Worm (Caenorhabditis elegans) whole organism, L1 larva: ENCODE results near the gene C30A5.10.
A peak's percentile ranks its signal among the peaks of the same experiment; 100 is the strongest.

Experiments
- F16B12.6 ChIP-seq: fragments of 150-350 bp; optimal IDR thresholded peaks from 2 replicates; lab custom pipeline; 2014; ENCODE audit warnings: missing biosample characterization, missing genetic modification characterization
- aly-2 ChIP-seq: fragments of 150-350 bp; optimal IDR thresholded peaks from 2 replicates; lab custom pipeline; 2014; ENCODE audit warnings: missing biosample characterization, missing genetic modification characterization
- blmp-1 ChIP-seq: fragments of 150-350 bp; optimal IDR thresholded peaks from 2 replicates; lab custom pipeline; 2014; ENCODE audit warnings: missing biosample characterization, missing genetic modification characterization
- ceh-63 ChIP-seq: fragments of 200-800 bp; sonication (Bioruptor generic); optimal IDR thresholded peaks from 2 replicates; lab custom pipeline; 2018; ENCODE audit warnings: mild to moderate bottlenecking, missing genetic modification characterization, missing compliant biosample characterization
- ceh-88 ChIP-seq: fragments of 200-800 bp; sonication (Bioruptor generic); IDR thresholded peaks from 2 replicates; pipeline ENCODE4 v1.3.6; 2022; ENCODE audit warnings: missing genetic modification characterization, missing compliant biosample characterization
- ceh-90 ChIP-seq: sonication (generic microtip); optimal IDR thresholded peaks from 2 replicates; lab custom pipeline; 2016; ENCODE audit warnings: missing genetic modification characterization, missing compliant biosample characterization
- ces-1 ChIP-seq: fragments of 150-350 bp; optimal IDR thresholded peaks from 2 replicates; lab custom pipeline; 2014; ENCODE audit warnings: missing biosample characterization, missing genetic modification reagents, missing genetic modification characterization
- dpl-1 ChIP-seq, 3 experiments: fragments of 150-350 bp in 2 of 3; sonication (generic microtip) in 1 of 3; optimal IDR thresholded peaks; 2 replicates each; lab custom pipeline; 2014 to 2017; ENCODE audit warnings: missing biosample characterization in 3 of 3, missing genetic modification characterization in 3 of 3, missing genetic modification reagents in 3 of 3
- dsc-1 ChIP-seq: sonication (generic microtip); optimal IDR thresholded peaks from 2 replicates; lab custom pipeline; 2016; ENCODE audit warnings: mild to moderate bottlenecking, missing genetic modification characterization, missing compliant biosample characterization
- efl-1 ChIP-seq, 4 experiments: fragments of 150-350 bp; optimal IDR thresholded peaks in 3 of 4; peaks in 1 of 4; 1 replicate in 1 of 4; 2 replicates in 3 of 4; lab custom pipeline; 2014; ENCODE audit warnings: missing biosample characterization in 2 of 4, missing genetic modification characterization in 2 of 4, missing genetic modification reagents in 2 of 4
- efl-3 ChIP-seq: fragments of 200-800 bp; sonication (Bioruptor generic); optimal IDR thresholded peaks from 2 replicates; lab custom pipeline; 2018; ENCODE audit warnings: mild to moderate bottlenecking, missing genetic modification characterization, missing compliant biosample characterization
- egl-13 ChIP-seq: sonication (generic microtip); optimal IDR thresholded peaks from 2 replicates; lab custom pipeline; 2016; ENCODE audit warnings: missing genotype, missing genetic modification reagents, missing genetic modification characterization, missing compliant biosample characterization
- egl-27 ChIP-seq, 2 experiments: fragments of 150-350 bp in 1 of 2; sonication (generic microtip); optimal IDR thresholded peaks; 3 replicates each; lab custom pipeline; 2017 to 2018; ENCODE audit warnings: missing biosample characterization in 2 of 2, missing genetic modification characterization in 2 of 2, missing genetic modification reagents in 2 of 2
- elt-3 ChIP-seq, 6 experiments: fragments of 150-350 bp in 1 of 6; sonication (generic microtip); optimal IDR thresholded peaks; 2 replicates each; lab custom pipeline; 2017 to 2018; ENCODE audit warnings: missing biosample characterization in 6 of 6, missing genetic modification characterization in 6 of 6, inconsistent platforms in 1 of 6
- ets-5 ChIP-seq: fragments of 200-800 bp; sonication (Bioruptor generic); IDR thresholded peaks from 2 replicates; pipeline ENCODE4 v1.3.6; 2022; ENCODE audit warnings: missing genetic modification characterization, missing compliant biosample characterization
- fkh-10 ChIP-seq: sonication (generic microtip); optimal IDR thresholded peaks from 2 replicates; lab custom pipeline; 2017; ENCODE audit warnings: missing biosample characterization, missing genetic modification reagents, missing genetic modification characterization
- fos-1 ChIP-seq: fragments of 150-350 bp; optimal IDR thresholded peaks from 2 replicates; lab custom pipeline; 2014; ENCODE audit warnings: missing biosample characterization, missing genetic modification characterization
- grh-1 ChIP-seq: fragments of 200-800 bp; sonication (Bioruptor generic); IDR thresholded peaks from 2 replicates; pipeline ENCODE4 v1.3.6; 2022; ENCODE audit warnings: missing genetic modification reagents, missing genetic modification characterization, missing compliant biosample characterization
- hpl-2 ChIP-seq: fragments of 150-350 bp; optimal IDR thresholded peaks from 2 replicates; lab custom pipeline; 2014; ENCODE audit warnings: missing biosample characterization, missing genetic modification reagents, missing genetic modification characterization
- irx-1 ChIP-seq: sonication (generic microtip); optimal IDR thresholded peaks from 2 replicates; lab custom pipeline; 2016; ENCODE audit warnings: missing genetic modification characterization, missing compliant biosample characterization
- jun-1 ChIP-seq: fragments of 150-350 bp; optimal IDR thresholded peaks from 2 replicates; lab custom pipeline; 2014; ENCODE audit warnings: missing biosample characterization, missing genetic modification reagents, missing genetic modification characterization
- lin-13 ChIP-seq: fragments of 150-350 bp; optimal IDR thresholded peaks from 2 replicates; lab custom pipeline; 2014; ENCODE audit warnings: missing biosample characterization, missing genetic modification reagents, missing genetic modification characterization
- lin-15B ChIP-seq: fragments of 150-350 bp; sonication (generic microtip); optimal IDR thresholded peaks from 3 replicates; lab custom pipeline; 2014; ENCODE audit warnings: missing biosample characterization, missing genetic modification characterization
- lin-35 ChIP-seq, 2 experiments: fragments of 150-350 bp; optimal IDR thresholded peaks; 2 replicates each; lab custom pipeline; 2014; ENCODE audit warnings: missing biosample characterization in 2 of 2, missing genetic modification characterization in 2 of 2, missing genetic modification reagents in 2 of 2
- lin-39 ChIP-seq: fragments of 150-350 bp; optimal IDR thresholded peaks from 2 replicates; lab custom pipeline; 2014; ENCODE audit warnings: missing biosample characterization, missing genetic modification reagents, missing genetic modification characterization
- lir-3 ChIP-seq: sonication (generic microtip); optimal IDR thresholded peaks from 2 replicates; lab custom pipeline; 2016; ENCODE audit warnings: mild to moderate bottlenecking, missing genetic modification characterization, moderate library complexity, missing compliant biosample characterization; ENCODE audit not compliant: poor library complexity
- lsy-2 ChIP-seq, 2 experiments: fragments of 150-350 bp; optimal IDR thresholded peaks; 2 replicates each; lab custom pipeline; 2014; ENCODE audit warnings: missing biosample characterization in 2 of 2, missing genetic modification characterization in 2 of 2
- mdl-1 ChIP-seq, 2 experiments: fragments of 150-350 bp; optimal IDR thresholded peaks; 2 replicates each; lab custom pipeline; 2014 to 2017; ENCODE audit warnings: missing biosample characterization in 2 of 2, missing genetic modification characterization in 2 of 2, inconsistent platforms in 1 of 2
- mef-2 ChIP-seq: fragments of 150-350 bp; optimal IDR thresholded peaks from 2 replicates; lab custom pipeline; 2014; ENCODE audit warnings: missing biosample characterization, missing genetic modification characterization
- mep-1 ChIP-seq: fragments of 150-350 bp; optimal IDR thresholded peaks from 2 replicates; lab custom pipeline; 2014; ENCODE audit warnings: missing biosample characterization, missing genetic modification characterization
- nhr-11 ChIP-seq: fragments of 150-350 bp; optimal IDR thresholded peaks from 2 replicates; lab custom pipeline; 2014; ENCODE audit warnings: missing biosample characterization, missing genetic modification characterization
- nhr-12 ChIP-seq: sonication (generic microtip); optimal IDR thresholded peaks from 2 replicates; lab custom pipeline; 2017; ENCODE audit warnings: missing biosample characterization, missing genetic modification characterization
- nhr-19 ChIP-seq: fragments of 200-800 bp; sonication (Bioruptor generic); conservative IDR thresholded peaks from 2 replicates; pipeline ENCODE4 v1.3.6; 2022; ENCODE audit warnings: missing genetic modification characterization, missing compliant biosample characterization
- nhr-20 ChIP-seq: sonication (generic microtip); optimal IDR thresholded peaks from 2 replicates; lab custom pipeline; 2016; ENCODE audit warnings: mild to moderate bottlenecking, missing genetic modification characterization, missing compliant biosample characterization
- nhr-28 ChIP-seq: fragments of 150-350 bp; optimal IDR thresholded peaks from 2 replicates; lab custom pipeline; 2014; ENCODE audit warnings: missing biosample characterization, missing genetic modification characterization
- nhr-47 ChIP-seq: sonication (generic microtip); optimal IDR thresholded peaks from 2 replicates; lab custom pipeline; 2016; ENCODE audit warnings: mild to moderate bottlenecking, missing genetic modification characterization, moderate library complexity, missing compliant biosample characterization
- nhr-71 ChIP-seq: sonication (generic microtip); optimal IDR thresholded peaks from 2 replicates; lab custom pipeline; 2016; ENCODE audit warnings: mild to moderate bottlenecking, missing genetic modification characterization, moderate library complexity, missing compliant biosample characterization
- nhr-76 ChIP-seq: sonication (generic microtip); optimal IDR thresholded peaks from 2 replicates; lab custom pipeline; 2017; ENCODE audit warnings: missing biosample characterization, missing genetic modification characterization
- nhr-77 ChIP-seq: fragments of 150-350 bp; optimal IDR thresholded peaks from 2 replicates; lab custom pipeline; 2014; ENCODE audit warnings: missing biosample characterization, missing genetic modification characterization
- nhr-90 ChIP-seq: sonication (generic microtip); optimal IDR thresholded peaks from 2 replicates; lab custom pipeline; 2016; ENCODE audit warnings: mild to moderate bottlenecking, missing genetic modification characterization, missing compliant biosample characterization; ENCODE audit not compliant: poor library complexity
- pax-3 ChIP-seq: fragments of 200-800 bp; sonication (Bioruptor generic); optimal IDR thresholded peaks from 2 replicates; lab custom pipeline; 2018; ENCODE audit warnings: mild to moderate bottlenecking, missing genetic modification characterization, moderate library complexity, missing compliant biosample characterization
- rnt-1 ChIP-seq: sonication (generic microtip); optimal IDR thresholded peaks from 2 replicates; lab custom pipeline; 2016; ENCODE audit warnings: mild to moderate bottlenecking, missing genetic modification characterization, moderate library complexity, missing compliant biosample characterization
- snpc-4 ChIP-seq: fragments of 150-350 bp; optimal IDR thresholded peaks from 2 replicates; lab custom pipeline; 2014; ENCODE audit warnings: missing biosample characterization, missing genetic modification characterization
- snu-23 ChIP-seq: sonication (generic microtip); optimal IDR thresholded peaks from 2 replicates; lab custom pipeline; 2016; ENCODE audit warnings: missing genetic modification characterization, missing compliant biosample characterization
- swsn-7 ChIP-seq: sonication (generic microtip); optimal IDR thresholded peaks from 2 replicates; lab custom pipeline; 2016; ENCODE audit warnings: missing genetic modification characterization, missing compliant biosample characterization
- tbx-2 ChIP-seq: sonication (generic microtip); optimal IDR thresholded peaks from 2 replicates; lab custom pipeline; 2016; ENCODE audit warnings: missing genetic modification characterization, missing compliant biosample characterization
- unc-130 ChIP-seq: fragments of 150-350 bp; optimal IDR thresholded peaks from 2 replicates; lab custom pipeline; 2017; ENCODE audit warnings: missing biosample characterization, missing genetic modification characterization, inconsistent platforms
- unc-30 ChIP-seq: sonication (generic microtip); optimal IDR thresholded peaks from 2 replicates; lab custom pipeline; 2017; ENCODE audit warnings: missing biosample characterization, missing genetic modification characterization
- unc-62 ChIP-seq: fragments of 150-350 bp; optimal IDR thresholded peaks from 2 replicates; lab custom pipeline; 2014; ENCODE audit warnings: missing biosample characterization, missing genetic modification reagents, missing genetic modification characterization
- unc-98 ChIP-seq: fragments of 200-800 bp; sonication (Bioruptor generic); IDR thresholded peaks from 2 replicates; pipeline ENCODE4 v1.3.6; 2022; ENCODE audit warnings: missing genetic modification characterization, missing compliant biosample characterization
- vab-15 ChIP-seq: sonication (generic microtip); optimal IDR thresholded peaks from 2 replicates; lab custom pipeline; 2017; ENCODE audit warnings: missing genotype, mild to moderate bottlenecking, missing genetic modification characterization, missing compliant biosample characterization
- zag-1 ChIP-seq: fragments of 150-350 bp; optimal IDR thresholded peaks from 2 replicates; lab custom pipeline; 2014; ENCODE audit warnings: missing biosample characterization, missing genetic modification characterization

C30A5.10 gene

DNA sequence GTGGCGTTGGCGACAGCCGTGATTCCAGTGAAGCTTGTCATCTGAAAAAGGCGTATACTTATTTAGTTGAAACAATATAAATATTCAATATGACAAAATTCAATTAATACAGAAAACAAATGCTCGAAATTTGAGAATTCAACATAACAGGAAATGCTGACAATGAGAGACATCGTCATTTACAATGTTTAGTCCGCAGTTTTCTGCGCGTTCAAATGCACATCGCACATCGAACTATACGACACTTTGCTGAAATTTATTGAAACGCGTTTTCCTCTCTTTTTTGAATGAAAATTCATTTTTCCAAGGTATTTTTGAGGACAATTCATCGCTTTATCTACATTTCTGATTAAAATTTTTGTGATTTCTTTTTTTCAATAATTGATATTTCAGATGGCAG, 34.4 kb upstream of the C30A5.10 start, which contains the start of the genes pbs-6 and cids-1 (continued):
- TF ChIP-seq nhr-71 (peak; percentile 24), ceh-90 (tag; lab: Kevin White, UChicago) (no peak), unc-98 (GFP tag; lab: Robert Waterston, UW) (no peak), pax-3 (tag; lab: Kevin White, UChicago) (no peak), tbx-2 (tag; lab: Kevin White, UChicago) (no peak), snu-23 (GFP tag; lab: Kevin White, UChicago) (peak; percentile 23), grh-1 (GFP tag; lab: Robert Waterston, UW) (no peak), mep-1 (tag; lab: Kevin White, UChicago) (no peak), ets-5 (GFP tag; lab: Robert Waterston, UW) (no peak), nhr-77 (tag; lab: Kevin White, UChicago) (no peak), lir-3 (tag; lab: Kevin White, UChicago) (no peak), ceh-63 (GFP tag; lab: Kevin White, UChicago) (no peak), unc-130 (peak; percentile 29), dpl-1 (GFP tag; optimal IDR thresholded peaks at IDR 0.05; lab: Kevin White, UChicago) (peak in 2 of 3 experiments; percentile 37 to 40), nhr-28 (tag; lab: Kevin White, UChicago) (no peak), fos-1 (tag; lab: Kevin White, UChicago) (no peak), aly-2 (tag; lab: Kevin White, UChicago) (no peak), ces-1 (GFP tag; lab: Kevin White, UChicago) (no peak), jun-1 (tag; lab: Kevin White, UChicago) (no peak), lin-39 (no peak), nhr-20 (tag; lab: Kevin White, UChicago) (no peak), egl-27 (tag; optimal IDR thresholded peaks at IDR 0.05; lab: Kevin White, UChicago) (no peak), mef-2 (tag; lab: Kevin White, UChicago) (no peak), lin-15B (no peak), nhr-76 (tag; lab: Kevin White, UChicago) (no peak), dsc-1 (tag; lab: Kevin White, UChicago) (no peak), elt-3 (tag; optimal IDR thresholded peaks at IDR 0.05; lab: Kevin White, UChicago) (no peak), nhr-19 (no peak), F16B12.6 (tag; lab: Kevin White, UChicago) (peak; percentile 85)
- TF ChIP-seq, all 84 proteins: peak for 10

DNA sequence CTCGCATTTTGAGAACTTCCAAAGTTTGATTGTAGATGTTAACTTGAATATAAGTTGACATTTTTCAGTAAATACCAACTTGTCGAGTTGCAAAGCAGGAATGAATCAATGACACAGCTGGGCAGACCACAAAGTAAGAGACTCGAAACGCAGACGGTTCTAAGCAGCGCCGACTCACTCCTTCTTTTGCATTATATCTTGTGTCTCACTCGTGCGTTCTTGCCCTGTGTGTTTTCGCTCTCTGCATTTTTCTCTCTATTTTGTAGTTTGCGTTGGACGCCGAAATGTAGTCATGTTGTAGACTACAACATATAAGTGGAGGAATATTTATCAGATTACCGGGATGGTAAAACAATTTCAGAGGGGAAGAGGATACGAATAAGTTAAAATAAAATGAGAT, 33.1 kb upstream of the C30A5.10 start, which contains the start of gene C02F5.12:
Gene C02F5.12 (minus strand): TSS at position 221 of the 400 bp plus-strand sequence.
- no peak for TF ChIP-seq lin-13 (GFP tag; lab: Kevin White, UChicago)
- no peak for TF ChIP-seq unc-62 (GFP tag; lab: Kevin White, UChicago)
- TF ChIP-seq unc-30 (tag; lab: Kevin White, UChicago), result no peak
- TF ChIP-seq nhr-12 (tag; lab: Kevin White, UChicago), result no peak
- no peak for TF ChIP-seq fkh-10 (GFP tag; lab: Kevin White, UChicago)
- no peak for TF ChIP-seq irx-1 (tag; lab: Kevin White, UChicago)
- TF ChIP-seq zag-1, result no peak
- TF ChIP-seq nhr-20 (tag; lab: Kevin White, UChicago), result peak; percentile 60
- no peak for TF ChIP-seq mdl-1 (tag; optimal IDR thresholded peaks at IDR 0.05; lab: Kevin White, UChicago)
- TF ChIP-seq lin-35 (GFP tag; optimal IDR thresholded peaks at IDR 0.05; lab: Kevin White, UChicago), result peak in 1 of 2 experiments; percentile 21
- TF ChIP-seq blmp-1 (tag; lab: Kevin White, UChicago), result peak; percentile 64
- no peak for TF ChIP-seq ceh-88 (GFP tag; lab: Robert Waterston, UW)
- TF ChIP-seq swsn-7 (tag; lab: Kevin White, UChicago), result no peak
- peak; percentile 11 to 32 for TF ChIP-seq lsy-2 (tag; optimal IDR thresholded peaks at IDR 0.05; lab: Kevin White, UChicago)
- no peak for TF ChIP-seq nhr-47
- no peak for TF ChIP-seq ceh-90 (tag; lab: Kevin White, UChicago)
- no peak for TF ChIP-seq vab-15 (tag; lab: Kevin White, UChicago)
- TF ChIP-seq rnt-1 (tag; lab: Kevin White, UChicago), result peak; percentile 11
- TF ChIP-seq grh-1 (GFP tag; lab: Robert Waterston, UW), result no peak
- TF ChIP-seq hpl-2 (GFP tag; lab: Kevin White, UChicago), result no peak
- no peak for TF ChIP-seq egl-13
- no peak for TF ChIP-seq efl-3 (GFP tag; lab: Kevin White, UChicago)
- TF ChIP-seq lin-15B, result no peak
- peak; percentile 15 for TF ChIP-seq nhr-90 (tag; lab: Kevin White, UChicago)
- TF ChIP-seq unc-98 (GFP tag; lab: Robert Waterston, UW), result no peak
- TF ChIP-seq mep-1 (tag; lab: Kevin White, UChicago), result peak; percentile 63
- TF ChIP-seq efl-1 (optimal IDR thresholded peaks at IDR 0.05; lab: Kevin White, UChicago), result peak in 1 of 2 experiments; percentile 3
- TF ChIP-seq efl-1 (GFP tag; optimal IDR thresholded peaks at IDR 0.05 in 1 of 2; lab: Kevin White, UChicago), result no peak
- TF ChIP-seq nhr-11 (tag; lab: Kevin White, UChicago), result no peak
- no peak for TF ChIP-seq snpc-4 (tag; lab: Kevin White, UChicago)
